Worm (Caenorhabditis elegans): Measurements from ENCODE around the gene gfi-3.

DNA sequence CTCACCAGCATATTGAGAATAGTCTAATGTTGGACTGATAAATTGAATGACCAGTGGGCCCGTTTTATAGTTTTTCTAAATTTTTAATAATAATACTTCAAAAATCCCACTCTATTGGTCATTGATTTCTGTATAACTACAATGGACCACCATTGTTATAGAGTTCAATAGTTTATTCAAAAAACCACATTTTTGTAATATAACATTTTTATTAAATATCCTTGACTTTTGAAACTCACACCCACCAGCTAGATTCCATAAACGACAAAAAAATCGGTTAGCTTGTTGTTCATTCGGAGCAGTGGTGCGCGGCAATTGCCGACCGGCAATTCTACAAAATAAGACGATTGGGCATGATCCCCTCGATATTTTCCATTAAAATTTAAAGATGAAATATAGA lies 47.2 kb downstream of the gfi-3 start, which contains the start of gene nspc-18:
- TF ChIP-seq Y95B8A.8 (GFP tag; IDR thresholded peaks at IDR 0.05) (no peak), snpc-4 (GFP tag; optimal IDR thresholded peaks at IDR 0.05) (no peak), snpc-4 (tag; optimal IDR thresholded peaks at IDR 0.05) (no peak), dpl-1 (GFP tag; optimal IDR thresholded peaks at IDR 0.05) (no peak), sea-2 (GFP tag; IDR thresholded peaks at IDR 0.05) (no peak), ceh-100 (GFP tag; IDR thresholded peaks at IDR 0.05) (no peak), ceh-79 (tag; optimal IDR thresholded peaks at IDR 0.05) (no peak), madf-10 (tag; optimal IDR thresholded peaks at IDR 0.05) (no peak), lsy-27 (tag; optimal IDR thresholded peaks at IDR 0.05; ENCODE audit: borderline replicate concordance, insufficient read depth) (no peak)
